Worm (Caenorhabditis elegans): ENCODE results near the gene T10B10.4.

The T10B10.4 gene

ce11 chrX:15200720-15201119 is 10.8 kb downstream of the T10B10.4 start:
- TF ChIP-seq F52B5.7 (tag; optimal IDR thresholded peaks at IDR 0.05) (peak; percentile 90), sptf-2 (GFP tag; optimal IDR thresholded peaks at IDR 0.05) (no peak), hlh-12 (tag; optimal IDR thresholded peaks at IDR 0.05) (peak; percentile 3), F39B2.1 (GFP tag; IDR thresholded peaks at IDR 0.05) (no peak), unc-130 (GFP tag; optimal IDR thresholded peaks at IDR 0.05) (peak; percentile 29), tlf-1 (GFP tag; optimal IDR thresholded peaks at IDR 0.05) (peak; percentile 21), efl-1 (GFP tag; optimal IDR thresholded peaks at IDR 0.05) (no peak), nhr-27 (tag; optimal IDR thresholded peaks at IDR 0.05) (peak; percentile 72), lin-26 (GFP tag; IDR thresholded peaks at IDR 0.05) (peak; percentile 96), aptf-3 (GFP tag; IDR thresholded peaks at IDR 0.05) (peak; percentile 92), hlh-26 (GFP tag; conservative IDR thresholded peaks at IDR 0.05) (no peak), K11D2.4 (GFP tag; IDR thresholded peaks at IDR 0.05) (peak; percentile 85), ama-1 (optimal IDR thresholded peaks at IDR 0.05) (no peak), ama-1 (GFP tag; optimal IDR thresholded peaks at IDR 0.05) (peak; percentile 34 to 89), mcd-1 (GFP tag; IDR thresholded peaks at IDR 0.05) (peak; percentile 78), madf-8 (GFP tag; conservative IDR thresholded peaks at IDR 0.05) (peak; percentile 30; the same call in 1 of the 2 replicates), F10E7.11 (tag; optimal IDR thresholded peaks at IDR 0.05) (peak; percentile 21), hsf-1 (GFP tag; IDR thresholded peaks at IDR 0.05) (no peak), dpff-1 (tag; optimal IDR thresholded peaks at IDR 0.05) (no peak), tbp1 (GFP tag; optimal IDR thresholded peaks at IDR 0.05) (peak; percentile 98), ztf-28 (GFP tag; IDR thresholded peaks at IDR 0.05) (peak; percentile 81), ceh-100 (GFP tag; IDR thresholded peaks at IDR 0.05) (peak; percentile 67), ccch-3 (GFP tag; optimal IDR thresholded peaks at IDR 0.05) (no peak), ztf-25 (GFP tag; IDR thresholded peaks at IDR 0.05) (peak; percentile 96), ztf-22 (GFP tag; optimal IDR thresholded peaks at IDR 0.05) (peak; percentile 19), mel-28 (tag; optimal IDR thresholded peaks at IDR 0.05; ENCODE audit: borderline replicate concordance) (peak; percentile 26), F55B11.4 (tag; optimal IDR thresholded peaks at IDR 0.05; ENCODE audit: borderline replicate concordance, insufficient read depth) (no peak), B0019.2 (GFP tag; conservative IDR thresholded peaks at IDR 0.05) (no peak), B0035.1 (tag; optimal IDR thresholded peaks at IDR 0.05) (peak; percentile 9), pbrm-1 (GFP tag; IDR thresholded peaks at IDR 0.05) (peak; percentile 90; the same call in 1 of the 2 replicates), nfyb-1 (GFP tag; IDR thresholded peaks at IDR 0.05) (no peak; the same call in 1 of the 2 replicates), gei-17 (GFP tag; optimal IDR thresholded peaks at IDR 0.05) (peak; percentile 78), nhr-120 (GFP tag; IDR thresholded peaks at IDR 0.05) (peak; percentile 93), ZK185.1 (tag; optimal IDR thresholded peaks at IDR 0.05; ENCODE audit: poor library complexity, severe bottlenecking) (peak; percentile 87), bed-2 (GFP tag; IDR thresholded peaks at IDR 0.05) (peak; percentile 69; the same call in 1 of the 2 replicates), let-526 (GFP tag; IDR thresholded peaks at IDR 0.05) (peak; percentile 83), Y56A3A.18 (GFP tag; IDR thresholded peaks at IDR 0.05) (peak; percentile 95), lin-54 (GFP tag; optimal IDR thresholded peaks at IDR 0.05) (peak; percentile 59), atf-7 (tag; optimal IDR thresholded peaks at IDR 0.05) (peak; percentile 59), ceh-58 (GFP tag; IDR thresholded peaks at IDR 0.05) (no peak), nhr-179 (tag; optimal IDR thresholded peaks at IDR 0.05) (peak; percentile 42), madf-6 (GFP tag; IDR thresholded peaks at IDR 0.05) (peak; percentile 59; the same call in 1 of the 2 replicates), snpc-1.1 (tag; optimal IDR thresholded peaks at IDR 0.05; ENCODE audit: insufficient read depth) (peak; percentile 74), ztf-6 (GFP tag; IDR thresholded peaks at IDR 0.05) (peak; percentile 63; the same call in 1 of the 2 replicates), nhr-80 (tag; optimal IDR thresholded peaks at IDR 0.05) (peak; percentile 42), mes-4 (tag; optimal IDR thresholded peaks at IDR 0.05) (peak; percentile 86), lag-1 (GFP tag; IDR thresholded peaks at IDR 0.05) (no peak), F22D6.2 (tag; optimal IDR thresholded peaks at IDR 0.05) (peak; percentile 53), attf-5 (GFP tag; optimal IDR thresholded peaks at IDR 0.05) (peak; percentile 63), zfh-2 (GFP tag; conservative IDR thresholded peaks at IDR 0.05) (no peak)

All from whole organism, young adult.